Worm (Caenorhabditis elegans) whole organism, L1 larva: ENCODE measurements around the gene cchl-1.

ENCODE experiments used
- C04F5.9 ChIP-seq: sonication (generic microtip); optimal IDR thresholded peaks from 2 replicates; lab custom pipeline; 2016; ENCODE audit warnings: missing genetic modification characterization, missing compliant biosample characterization
- C34B4.2 ChIP-seq: sonication (generic microtip); optimal IDR thresholded peaks from 2 replicates; lab custom pipeline; 2017; ENCODE audit warnings: mild to moderate bottlenecking, missing genetic modification characterization, missing compliant biosample characterization
- F16B12.6 ChIP-seq: fragments of 150-350 bp; optimal IDR thresholded peaks from 2 replicates; lab custom pipeline; 2014; ENCODE audit warnings: missing biosample characterization, missing genetic modification characterization
- aha-1 ChIP-seq: fragments of 150-350 bp; optimal IDR thresholded peaks from 2 replicates; lab custom pipeline; 2014; ENCODE audit warnings: missing biosample characterization, missing genetic modification characterization
- alr-1 ChIP-seq: fragments of 200-800 bp; sonication (Bioruptor generic); optimal IDR thresholded peaks from 2 replicates; lab custom pipeline; 2018; ENCODE audit warnings: borderline replicate concordance, mild to moderate bottlenecking, missing genetic modification characterization, missing compliant biosample characterization
- ceh-63 ChIP-seq: fragments of 200-800 bp; sonication (Bioruptor generic); optimal IDR thresholded peaks from 2 replicates; lab custom pipeline; 2018; ENCODE audit warnings: mild to moderate bottlenecking, missing genetic modification characterization, missing compliant biosample characterization
- dpl-1 ChIP-seq, 3 experiments: fragments of 150-350 bp in 2 of 3; sonication (generic microtip) in 1 of 3; optimal IDR thresholded peaks; 2 replicates each; lab custom pipeline; 2014 to 2017; ENCODE audit warnings: missing biosample characterization in 3 of 3, missing genetic modification characterization in 3 of 3, missing genetic modification reagents in 3 of 3
- dsc-1 ChIP-seq: sonication (generic microtip); optimal IDR thresholded peaks from 2 replicates; lab custom pipeline; 2016; ENCODE audit warnings: mild to moderate bottlenecking, missing genetic modification characterization, missing compliant biosample characterization
- efl-1 ChIP-seq, 4 experiments: fragments of 150-350 bp; optimal IDR thresholded peaks in 3 of 4; peaks in 1 of 4; 1 replicate in 1 of 4; 2 replicates in 3 of 4; lab custom pipeline; 2014; ENCODE audit warnings: missing biosample characterization in 2 of 4, missing genetic modification characterization in 2 of 4, missing genetic modification reagents in 2 of 4
- egl-27 ChIP-seq, 2 experiments: fragments of 150-350 bp in 1 of 2; sonication (generic microtip); optimal IDR thresholded peaks; 3 replicates each; lab custom pipeline; 2017 to 2018; ENCODE audit warnings: missing biosample characterization in 2 of 2, missing genetic modification characterization in 2 of 2, missing genetic modification reagents in 2 of 2
- fos-1 ChIP-seq: fragments of 150-350 bp; optimal IDR thresholded peaks from 2 replicates; lab custom pipeline; 2014; ENCODE audit warnings: missing biosample characterization, missing genetic modification characterization
- grh-1 ChIP-seq: fragments of 200-800 bp; sonication (Bioruptor generic); IDR thresholded peaks from 2 replicates; pipeline ENCODE4 v1.3.6; 2022; ENCODE audit warnings: missing genetic modification reagents, missing genetic modification characterization, missing compliant biosample characterization
- lin-14 ChIP-seq: fragments of 200-800 bp; sonication (Bioruptor generic); optimal IDR thresholded peaks from 2 replicates; lab custom pipeline; 2018; ENCODE audit warnings: mild to moderate bottlenecking, missing genetic modification characterization, moderate library complexity, missing compliant biosample characterization
- lin-39 ChIP-seq: fragments of 150-350 bp; optimal IDR thresholded peaks from 2 replicates; lab custom pipeline; 2014; ENCODE audit warnings: missing biosample characterization, missing genetic modification reagents, missing genetic modification characterization
- lsy-2 ChIP-seq, 2 experiments: fragments of 150-350 bp; optimal IDR thresholded peaks; 2 replicates each; lab custom pipeline; 2014; ENCODE audit warnings: missing biosample characterization in 2 of 2, missing genetic modification characterization in 2 of 2
- nhr-11 ChIP-seq: fragments of 150-350 bp; optimal IDR thresholded peaks from 2 replicates; lab custom pipeline; 2014; ENCODE audit warnings: missing biosample characterization, missing genetic modification characterization
- nhr-12 ChIP-seq: sonication (generic microtip); optimal IDR thresholded peaks from 2 replicates; lab custom pipeline; 2017; ENCODE audit warnings: missing biosample characterization, missing genetic modification characterization
- nhr-19 ChIP-seq: fragments of 200-800 bp; sonication (Bioruptor generic); conservative IDR thresholded peaks from 2 replicates; pipeline ENCODE4 v1.3.6; 2022; ENCODE audit warnings: missing genetic modification characterization, missing compliant biosample characterization
- nhr-47 ChIP-seq: sonication (generic microtip); optimal IDR thresholded peaks from 2 replicates; lab custom pipeline; 2016; ENCODE audit warnings: mild to moderate bottlenecking, missing genetic modification characterization, moderate library complexity, missing compliant biosample characterization
- nhr-71 ChIP-seq: sonication (generic microtip); optimal IDR thresholded peaks from 2 replicates; lab custom pipeline; 2016; ENCODE audit warnings: mild to moderate bottlenecking, missing genetic modification characterization, moderate library complexity, missing compliant biosample characterization
- nhr-77 ChIP-seq: fragments of 150-350 bp; optimal IDR thresholded peaks from 2 replicates; lab custom pipeline; 2014; ENCODE audit warnings: missing biosample characterization, missing genetic modification characterization
- nhr-85 ChIP-seq: sonication (generic microtip); peaks from one replicate; lab custom pipeline; 2016; ENCODE audit warnings: missing genetic modification characterization, inconsistent platforms, missing compliant biosample characterization
- nhr-90 ChIP-seq: sonication (generic microtip); optimal IDR thresholded peaks from 2 replicates; lab custom pipeline; 2016; ENCODE audit warnings: mild to moderate bottlenecking, missing genetic modification characterization, missing compliant biosample characterization; ENCODE audit not compliant: poor library complexity
- rnt-1 ChIP-seq: sonication (generic microtip); optimal IDR thresholded peaks from 2 replicates; lab custom pipeline; 2016; ENCODE audit warnings: mild to moderate bottlenecking, missing genetic modification characterization, moderate library complexity, missing compliant biosample characterization
- snpc-4 ChIP-seq: fragments of 150-350 bp; optimal IDR thresholded peaks from 2 replicates; lab custom pipeline; 2014; ENCODE audit warnings: missing biosample characterization, missing genetic modification characterization
- snu-23 ChIP-seq: sonication (generic microtip); optimal IDR thresholded peaks from 2 replicates; lab custom pipeline; 2016; ENCODE audit warnings: missing genetic modification characterization, missing compliant biosample characterization
- sox-4 ChIP-seq: sonication (generic microtip); optimal IDR thresholded peaks from 2 replicates; lab custom pipeline; 2016; ENCODE audit warnings: missing genetic modification characterization, missing compliant biosample characterization
- tlp-1 ChIP-seq: fragments of 150-350 bp; optimal IDR thresholded peaks from 2 replicates; lab custom pipeline; 2014; ENCODE audit warnings: missing biosample characterization, missing genetic modification characterization
- unc-130 ChIP-seq: fragments of 150-350 bp; optimal IDR thresholded peaks from 2 replicates; lab custom pipeline; 2017; ENCODE audit warnings: missing biosample characterization, missing genetic modification characterization, inconsistent platforms
- unc-30 ChIP-seq: sonication (generic microtip); optimal IDR thresholded peaks from 2 replicates; lab custom pipeline; 2017; ENCODE audit warnings: missing biosample characterization, missing genetic modification characterization
- unc-62 ChIP-seq: fragments of 150-350 bp; optimal IDR thresholded peaks from 2 replicates; lab custom pipeline; 2014; ENCODE audit warnings: missing biosample characterization, missing genetic modification reagents, missing genetic modification characterization
- xbp-1 ChIP-seq: sonication (generic microtip); optimal IDR thresholded peaks from 2 replicates; lab custom pipeline; 2016; ENCODE audit warnings: missing genetic modification characterization, missing compliant biosample characterization

The cchl-1 gene

ce11 chrII:11279971-11280370, 43.8 kb upstream of the cchl-1 start (continued):
- no peak for TF ChIP-seq dsc-1
- peak; percentile 1 for TF ChIP-seq nhr-90 (tag; lab: Kevin White, UChicago)
- TF ChIP-seq C04F5.9 (tag; lab: Kevin White, UChicago): no peak
- TF ChIP-seq, all 84 proteins: peak for 7

- TF ChIP-seq sox-4 (tag; lab: Kevin White, UChicago) (no peak), nhr-47 (no peak), rnt-1 (tag; lab: Kevin White, UChicago) (peak; percentile 10), grh-1 (GFP tag; lab: Robert Waterston, UW) (no peak)
Measured at ce11 chrII:11276879-11277278, 40.7 kb upstream of the cchl-1 start.

ce11 chrII:11275484-11275883, 39.3 kb upstream of the cchl-1 start:
- TF ChIP-seq C34B4.2 (tag; lab: Kevin White, UChicago) (no peak), nhr-71 (tag; lab: Kevin White, UChicago) (peak; percentile 55), rnt-1 (tag; lab: Kevin White, UChicago) (peak; percentile 76), lin-14 (peak; percentile 52), snpc-4 (tag; lab: Kevin White, UChicago) (no peak), lsy-2 (tag; optimal IDR thresholded peaks at IDR 0.05; lab: Kevin White, UChicago) (peak; percentile 27 to 78), efl-1 (optimal IDR thresholded peaks at IDR 0.05; lab: Kevin White, UChicago) (no peak), efl-1 (GFP tag; optimal IDR thresholded peaks at IDR 0.05 in 1 of 2; lab: Kevin White, UChicago) (peak in 1 of 2 experiments; percentile 37), unc-130 (tag; lab: Kevin White, UChicago) (peak; percentile 70)

ce11 chrII:11274876-11275275, 38.7 kb upstream of the cchl-1 start:
- TF ChIP-seq nhr-12 (tag; lab: Kevin White, UChicago) (no peak), nhr-11 (tag; lab: Kevin White, UChicago) (no peak)

ce11 chrII:11270829-11271228, 34.6 kb upstream of the cchl-1 start:
- TF ChIP-seq nhr-77 (tag; lab: Kevin White, UChicago) (no peak), unc-62 (GFP tag; lab: Kevin White, UChicago) (no peak), egl-27 (tag; optimal IDR thresholded peaks at IDR 0.05; lab: Kevin White, UChicago) (no peak), nhr-19 (GFP tag; lab: Robert Waterston, UW) (no peak), alr-1 (tag; lab: Kevin White, UChicago) (no peak), C04F5.9 (tag; lab: Kevin White, UChicago) (no peak), fos-1 (tag; lab: Kevin White, UChicago) (no peak), ceh-63 (GFP tag; lab: Kevin White, UChicago) (no peak), nhr-85 (tag; lab: Kevin White, UChicago) (no peak), efl-1 (optimal IDR thresholded peaks at IDR 0.05; lab: Kevin White, UChicago) (no peak), efl-1 (GFP tag; optimal IDR thresholded peaks at IDR 0.05 in 1 of 2; lab: Kevin White, UChicago) (no peak), unc-30 (tag; lab: Kevin White, UChicago) (no peak), lin-39 (no peak), lsy-2 (tag; optimal IDR thresholded peaks at IDR 0.05; lab: Kevin White, UChicago) (no peak), F16B12.6 (tag; lab: Kevin White, UChicago) (no peak), tlp-1 (no peak), dpl-1 (GFP tag; optimal IDR thresholded peaks at IDR 0.05; lab: Kevin White, UChicago) (no peak), snu-23 (GFP tag; lab: Kevin White, UChicago) (no peak)

- TF ChIP-seq aha-1 (no peak), sox-4 (tag; lab: Kevin White, UChicago) (no peak), xbp-1 (no peak)
Measured at ce11 chrII:11268822-11269221, 32.6 kb upstream of the cchl-1 start, which contains the start of gene cut-1. TSS of gene cut-1 (plus strand) at chrII:11269122.
